Worm (Caenorhabditis elegans): ENCODE data around the gene F11G11.13.
A peak's percentile ranks its signal among the peaks of the same experiment; 100 is the strongest.

F11G11.13 gene

ce11 chrII:4834761-4835160 is 41.2 kb downstream of the F11G11.13 start, which contains the start of the genes C33F10.11 and C33F10.1:
C33F10.11 (minus strand) TSS chrII:4834861.
C33F10.1 (plus strand) TSS chrII:4835023.
- TF ChIP-seq elt-1 (tag; optimal IDR thresholded peaks at IDR 0.05; ENCODE audit: borderline replicate concordance, insufficient read depth): no peak
- no peak for TF ChIP-seq mep-1 (tag; optimal IDR thresholded peaks at IDR 0.05)
- TF ChIP-seq nhr-76 (tag; optimal IDR thresholded peaks at IDR 0.05): no peak
- TF ChIP-seq ceh-83 (GFP tag; optimal IDR thresholded peaks at IDR 0.05): no peak
- TF ChIP-seq elt-3 (tag; optimal IDR thresholded peaks at IDR 0.05): no peak
- TF ChIP-seq drap-1 (GFP tag; optimal IDR thresholded peaks at IDR 0.05): no peak
- no peak for TF ChIP-seq lsy-2 (tag; optimal IDR thresholded peaks at IDR 0.05)
- TF ChIP-seq nhr-28 (tag; optimal IDR thresholded peaks at IDR 0.05): no peak
- TF ChIP-seq nhr-12 (tag; optimal IDR thresholded peaks at IDR 0.05): no peak
- no peak for TF ChIP-seq sem-2 (GFP tag; optimal IDR thresholded peaks at IDR 0.05)
- no peak for TF ChIP-seq lin-13 (tag; optimal IDR thresholded peaks at IDR 0.05)
- TF ChIP-seq ceh-39 (tag; optimal IDR thresholded peaks at IDR 0.05): no peak
- TF ChIP-seq mab-5 (tag; optimal IDR thresholded peaks at IDR 0.05): no peak
- TF ChIP-seq bed-3 (GFP tag; optimal IDR thresholded peaks at IDR 0.05): no peak
- no peak for TF ChIP-seq unc-120 (tag; optimal IDR thresholded peaks at IDR 0.05; ENCODE audit: poor library complexity, severe bottlenecking)
- TF ChIP-seq unc-39 (tag; optimal IDR thresholded peaks at IDR 0.05): no peak
- no peak for TF ChIP-seq unc-62 (GFP tag; optimal IDR thresholded peaks at IDR 0.05)

DNA sequence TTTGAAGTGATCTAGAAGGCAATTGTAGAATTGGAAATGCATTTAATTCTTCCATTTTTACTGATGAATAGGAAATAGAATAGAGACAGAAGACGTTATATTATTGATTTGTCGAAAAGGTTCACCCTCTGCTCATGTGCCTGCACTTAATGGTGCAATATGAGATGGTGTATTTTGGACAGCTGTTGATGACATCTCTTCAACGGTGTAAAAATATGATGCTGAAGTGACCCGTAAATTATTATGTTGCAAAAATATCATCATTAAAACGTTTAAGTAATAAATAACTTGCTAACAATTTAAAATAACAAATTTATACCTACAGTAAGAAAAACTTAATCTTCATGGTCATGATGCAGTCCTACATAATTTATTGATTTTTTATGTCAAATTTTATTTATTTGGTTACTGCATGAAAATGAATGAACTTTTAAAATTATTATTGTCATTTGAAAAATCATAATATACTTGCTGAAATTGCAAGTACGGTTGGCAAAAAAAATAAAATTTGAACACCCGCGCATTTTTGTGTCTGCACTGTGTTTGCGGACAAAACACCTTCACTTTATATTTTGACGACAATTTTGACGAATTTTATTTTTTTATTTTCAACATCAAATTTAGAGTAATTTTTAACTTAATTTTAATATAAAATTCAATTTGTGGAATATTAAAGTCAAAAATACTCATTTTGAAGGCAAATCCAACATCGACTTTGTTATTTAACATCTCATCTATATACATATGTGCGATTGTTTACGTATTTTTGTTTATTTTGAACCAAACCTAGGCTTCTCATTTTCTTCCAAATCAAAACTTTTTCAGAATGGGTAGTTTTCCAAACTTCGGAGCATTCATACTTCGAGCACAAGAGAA is 48.0 kb downstream of the F11G11.13 start, which contains the start of the genes fbxb-88 and tbck-1:
fbxb-88 (minus strand) TSS at position 151 of the 876 bp plus-strand sequence.
tbck-1 (plus strand) TSS at position 826 of the 876 bp plus-strand sequence.
- TF ChIP-seq lsy-2 (tag; optimal IDR thresholded peaks at IDR 0.05) (peak; percentile 47), nhr-2 (tag; optimal IDR thresholded peaks at IDR 0.05) (peak; percentile 43), unc-62 (GFP tag; optimal IDR thresholded peaks at IDR 0.05) (peak; percentile 59), tbx-8 (GFP tag; optimal IDR thresholded peaks at IDR 0.05) (no peak), cnd-1 (tag; optimal IDR thresholded peaks at IDR 0.05) (peak; percentile 52), hlh-1 (tag; optimal IDR thresholded peaks at IDR 0.05) (peak; percentile 88), mep-1 (tag; optimal IDR thresholded peaks at IDR 0.05) (peak; percentile 30), M03D4.4 (tag; optimal IDR thresholded peaks at IDR 0.05) (no peak)
